Fruit fly (Drosophila melanogaster): ENCODE data around the gene mira.

mira gene

dm6 chr3R:19902328-19902727 lies 32.6 kb downstream of the mira start (continued):
- TF ChIP-seq CTCF (GFP tag; optimal IDR thresholded peaks at IDR 0.05) (no peak), lmd (GFP tag; IDR thresholded peaks at IDR 0.05) (no peak; the same call in 1 of the 2 replicates), nau (GFP tag; optimal IDR thresholded peaks at IDR 0.05) (no peak), CG2199 (GFP tag; IDR thresholded peaks at IDR 0.05) (0 out of 3 replicates have a peak, but pooled peaks have one; percentile 42), Taf1 (GFP tag; IDR thresholded peaks at IDR 0.05) (no peak), Max (GFP tag; optimal IDR thresholded peaks at IDR 0.05) (no peak), ham (GFP tag; IDR thresholded peaks at IDR 0.05) (no peak), grau (tag; optimal IDR thresholded peaks at IDR 0.05) (no peak), pum (GFP tag; optimal IDR thresholded peaks at IDR 0.05) (no peak), br (optimal IDR thresholded peaks at IDR 0.05) (no peak), CG12942 (GFP tag; optimal IDR thresholded peaks at IDR 0.05) (no peak), schlank (tag; optimal IDR thresholded peaks at IDR 0.05) (no peak), D (optimal IDR thresholded peaks at IDR 0.05) (no peak), D (GFP tag; optimal IDR thresholded peaks at IDR 0.05) (no peak), Antp (GFP tag; optimal IDR thresholded peaks at IDR 0.05) (peak; percentile 11), az2 (GFP tag; optimal IDR thresholded peaks at IDR 0.05) (no peak), NfI (GFP tag; optimal IDR thresholded peaks at IDR 0.05) (no peak), fd3F (GFP tag; optimal IDR thresholded peaks at IDR 0.05) (no peak), B-H2 (GFP tag; optimal IDR thresholded peaks at IDR 0.05) (no peak), ERR (GFP tag; optimal IDR thresholded peaks at IDR 0.05) (no peak), aop (GFP tag; IDR thresholded peaks at IDR 0.05) (no peak), CG16863 (GFP tag; optimal IDR thresholded peaks at IDR 0.05) (no peak), CG34224 (GFP tag; IDR thresholded peaks at IDR 0.05; ENCODE audit: partially characterized antibody) (no peak), CG30403 (GFP tag; optimal IDR thresholded peaks at IDR 0.05) (no peak), pnt (GFP tag; optimal IDR thresholded peaks at IDR 0.05) (no peak), CG9727 (GFP tag; optimal IDR thresholded peaks at IDR 0.05) (no peak), CG8359 (GFP tag; optimal IDR thresholded peaks at IDR 0.05; ENCODE audit: borderline replicate concordance) (no peak), wor (GFP tag; IDR thresholded peaks at IDR 0.05) (no peak), CG2889 (GFP tag; IDR thresholded peaks at IDR 0.05) (no peak), CG11560 (tag; IDR thresholded peaks at IDR 0.05) (0 out of 3 replicates have a peak, but pooled peaks have one; percentile 12), Neu2 (GFP tag; optimal IDR thresholded peaks at IDR 0.05; ENCODE audit: borderline replicate concordance) (no peak), danr (GFP tag; IDR thresholded peaks at IDR 0.05) (no peak), CrebB (tag; optimal IDR thresholded peaks at IDR 0.05) (peak; percentile 18), gsb (GFP tag; IDR thresholded peaks at IDR 0.05) (no peak), Ptx1 (GFP tag; IDR thresholded peaks at IDR 0.05) (no peak), CG3065 (GFP tag; optimal IDR thresholded peaks at IDR 0.05) (no peak), Nf-YB (GFP tag; optimal IDR thresholded peaks at IDR 0.05) (no peak), unc-4 (GFP tag; IDR thresholded peaks at IDR 0.05; ENCODE audit: partially characterized antibody) (no peak), NK7.1 (GFP tag; optimal IDR thresholded peaks at IDR 0.05) (no peak), Lpt (GFP tag; optimal IDR thresholded peaks at IDR 0.05) (no peak), jigr1 (GFP tag; IDR thresholded peaks at IDR 0.05) (no peak), HLHmδ (GFP tag; optimal IDR thresholded peaks at IDR 0.05) (no peak), CG2120 (GFP tag; optimal IDR thresholded peaks at IDR 0.05) (peak; percentile 31), CG14667 (GFP tag; IDR thresholded peaks at IDR 0.05) (no peak), CG9437 (GFP tag; optimal IDR thresholded peaks at IDR 0.05) (no peak), CG17186 (GFP tag; optimal IDR thresholded peaks at IDR 0.05) (no peak), CG11247 (GFP tag; IDR thresholded peaks at IDR 0.05) (peak; percentile 42; the same call in 1 of the 2 replicates), Asciz (GFP tag; optimal IDR thresholded peaks at IDR 0.05) (no peak), eve (GFP tag; optimal IDR thresholded peaks at IDR 0.05) (no peak), CG15514 (GFP tag; optimal IDR thresholded peaks at IDR 0.05) (no peak), MBD-R2 (GFP tag; IDR thresholded peaks at IDR 0.05) (no peak), CG8290 (GFP tag; optimal IDR thresholded peaks at IDR 0.05) (no peak), CG8290 (tag; optimal IDR thresholded peaks at IDR 0.05) (no peak), CG17385 (GFP tag; optimal IDR thresholded peaks at IDR 0.05) (no peak)
